Worm (Caenorhabditis elegans) whole organism, late embryonic: ENCODE measurements around the gene Y7A5A.6.

ENCODE experiments used
- F13H6.1 ChIP-seq: sonication (generic microtip); optimal IDR thresholded peaks from 2 replicates; lab custom pipeline; 2016; ENCODE audit warnings: missing genetic modification characterization, missing compliant biosample characterization
- K02D7.2 ChIP-seq: sonication (generic microtip); optimal IDR thresholded peaks from 2 replicates; lab custom pipeline; 2017; ENCODE audit warnings: mild to moderate bottlenecking, missing genetic modification characterization, missing compliant biosample characterization
- K09A11.1 ChIP-seq: sonication (generic microtip); optimal IDR thresholded peaks from 2 replicates; lab custom pipeline; 2017; ENCODE audit warnings: antibody characterized with exemption, mild to moderate bottlenecking, missing genetic modification characterization, missing compliant biosample characterization; ENCODE audit not compliant: insufficient read depth
- Y22D7AL.16 ChIP-seq: sonication (generic microtip); optimal IDR thresholded peaks from 2 replicates; lab custom pipeline; 2016; ENCODE audit warnings: missing genetic modification characterization, missing compliant biosample characterization
- ahr-1 ChIP-seq: sonication (generic microtip); optimal IDR thresholded peaks from 2 replicates; lab custom pipeline; 2016; ENCODE audit warnings: missing genetic modification characterization, missing compliant biosample characterization
- ceh-14 ChIP-seq: sonication (generic microtip); optimal IDR thresholded peaks from 2 replicates; lab custom pipeline; 2016; ENCODE audit warnings: missing genotype, missing genetic modification characterization, missing compliant biosample characterization
- ceh-18 ChIP-seq: sonication (generic microtip); optimal IDR thresholded peaks from 2 replicates; lab custom pipeline; 2016; ENCODE audit warnings: missing genetic modification characterization, missing compliant biosample characterization
- ceh-34 ChIP-seq: sonication (generic microtip); optimal IDR thresholded peaks from 2 replicates; lab custom pipeline; 2016; ENCODE audit warnings: mild to moderate bottlenecking, missing genetic modification characterization, missing compliant biosample characterization
- ceh-45 ChIP-seq: fragments of 200-800 bp; sonication (Bioruptor generic); IDR thresholded peaks from 2 replicates; pipeline ENCODE4 v1.3.6; 2022; ENCODE audit warnings: missing genetic modification reagents, missing genetic modification characterization, missing compliant biosample characterization
- ceh-6 ChIP-seq: fragments of 200-800 bp; sonication (Bioruptor generic); optimal IDR thresholded peaks from 2 replicates; lab custom pipeline; 2018; ENCODE audit warnings: mild to moderate bottlenecking, missing genetic modification characterization, missing compliant biosample characterization
- che-1 ChIP-seq: sonication (generic microtip); optimal IDR thresholded peaks from 2 replicates; lab custom pipeline; 2016; ENCODE audit warnings: mild to moderate bottlenecking, missing genetic modification characterization, missing compliant biosample characterization
- dmd-4 ChIP-seq: sonication (generic microtip); optimal IDR thresholded peaks from 2 replicates; lab custom pipeline; 2016; ENCODE audit warnings: borderline replicate concordance, missing genetic modification characterization, missing compliant biosample characterization
- elt-2 ChIP-seq: sonication (generic microtip); optimal IDR thresholded peaks from 2 replicates; lab custom pipeline; 2016; ENCODE audit warnings: missing genetic modification reagents, missing genetic modification characterization, missing compliant biosample characterization
- eyg-1 ChIP-seq: sonication (generic microtip); optimal IDR thresholded peaks from 2 replicates; lab custom pipeline; 2016; ENCODE audit warnings: missing genotype, missing genetic modification characterization, missing compliant biosample characterization
- gmeb-2 ChIP-seq: sonication (generic microtip); optimal IDR thresholded peaks from 2 replicates; lab custom pipeline; 2016; ENCODE audit warnings: missing genetic modification characterization, inconsistent platforms, missing compliant biosample characterization
- hlh-15 ChIP-seq: sonication (generic microtip); optimal IDR thresholded peaks from 2 replicates; lab custom pipeline; 2016; ENCODE audit warnings: missing genetic modification characterization, missing compliant biosample characterization
- hlh-6 ChIP-seq: sonication (generic microtip); optimal IDR thresholded peaks from 2 replicates; lab custom pipeline; 2016; ENCODE audit warnings: missing genotype, missing genetic modification characterization, missing compliant biosample characterization
- lin-11 ChIP-seq: fragments of 200-800 bp; sonication (Bioruptor generic); optimal IDR thresholded peaks from 2 replicates; lab custom pipeline; 2018; ENCODE audit warnings: mild to moderate bottlenecking, missing genetic modification characterization, missing compliant biosample characterization
- mec-3 ChIP-seq: sonication (generic microtip); optimal IDR thresholded peaks from 2 replicates; lab custom pipeline; 2016; ENCODE audit warnings: borderline replicate concordance, missing genetic modification characterization, missing compliant biosample characterization
- nfya-1 ChIP-seq: sonication (generic microtip); optimal IDR thresholded peaks from 2 replicates; lab custom pipeline; 2017; ENCODE audit warnings: missing genetic modification characterization, mild to moderate bottlenecking, missing compliant biosample characterization, antibody characterized with exemption, moderate library complexity
- nhr-11 ChIP-seq: fragments of 150-350 bp; optimal IDR thresholded peaks from 2 replicates; lab custom pipeline; 2014; ENCODE audit warnings: missing biosample characterization, missing genetic modification characterization
- npax-4 ChIP-seq: sonication (generic microtip); optimal IDR thresholded peaks from 2 replicates; lab custom pipeline; 2016; ENCODE audit warnings: missing genetic modification characterization, missing compliant biosample characterization
- pag-3 ChIP-seq: sonication (generic microtip); optimal IDR thresholded peaks from 2 replicates; lab custom pipeline; 2016; ENCODE audit warnings: missing compliant biosample characterization, missing genetic modification characterization, borderline replicate concordance
- pax-1 ChIP-seq: fragments of 150-350 bp; optimal IDR thresholded peaks from 2 replicates; lab custom pipeline; 2014; ENCODE audit warnings: missing biosample characterization, missing genetic modification characterization
- pha-2 ChIP-seq: sonication (generic microtip); optimal IDR thresholded peaks from 2 replicates; lab custom pipeline; 2017; ENCODE audit warnings: mild to moderate bottlenecking, missing genetic modification characterization, missing compliant biosample characterization
- pqm-1 ChIP-seq: sonication (generic microtip); optimal IDR thresholded peaks from 2 replicates; lab custom pipeline; 2016; ENCODE audit warnings: missing genetic modification characterization, missing compliant biosample characterization
- ref-2 ChIP-seq: sonication (generic microtip); optimal IDR thresholded peaks from 2 replicates; lab custom pipeline; 2016; ENCODE audit warnings: missing genetic modification characterization, missing compliant biosample characterization
- syd-9 ChIP-seq: sonication (generic microtip); optimal IDR thresholded peaks from 2 replicates; lab custom pipeline; 2016; ENCODE audit warnings: mild to moderate bottlenecking, missing genetic modification characterization, moderate library complexity, missing compliant biosample characterization
- tbx-7 ChIP-seq: sonication (generic microtip); optimal IDR thresholded peaks from 2 replicates; lab custom pipeline; 2016; ENCODE audit warnings: missing genotype, missing genetic modification characterization, missing compliant biosample characterization
- ttx-3 ChIP-seq: sonication (generic microtip); optimal IDR thresholded peaks from 2 replicates; lab custom pipeline; 2016; ENCODE audit warnings: missing genetic modification reagents, missing genetic modification characterization, missing compliant biosample characterization
- unc-3 ChIP-seq, 2 experiments: fragments of 200-800 bp in 1 of 2; sonication (Bioruptor generic) in 1 of 2; sonication (generic microtip) in 1 of 2; conservative IDR thresholded peaks in 1 of 2; optimal IDR thresholded peaks in 1 of 2; 2 replicates each; pipeline versions ENCODE4 v1.3.6 to Lab custom; 2016 to 2022; ENCODE audit warnings: missing compliant biosample characterization in 2 of 2, missing genetic modification characterization in 2 of 2, missing genetic modification reagents in 1 of 2
- unc-42 ChIP-seq: sonication (generic microtip); optimal IDR thresholded peaks from 2 replicates; lab custom pipeline; 2016; ENCODE audit warnings: missing genotype, missing genetic modification characterization, missing compliant biosample characterization
- unc-55 ChIP-seq: sonication (generic microtip); optimal IDR thresholded peaks from 2 replicates; lab custom pipeline; 2017; ENCODE audit warnings: missing biosample characterization, missing genetic modification reagents, missing genetic modification characterization

Gene Y7A5A.6

ce11 chrX:15799595-15799994, at the start of gene Y7A5A.6:
Gene Y7A5A.6, minus strand, starts transcription at chrX:15799695.
- TF ChIP-seq pag-3 (tag; lab: Kevin White, UChicago): no peak
- TF ChIP-seq pha-2 (tag; lab: Kevin White, UChicago): no peak
- TF ChIP-seq Y22D7AL.16 (tag; lab: Kevin White, UChicago): no peak
- no peak for TF ChIP-seq ceh-18 (tag; lab: Kevin White, UChicago)
- TF ChIP-seq gmeb-2 (tag; lab: Kevin White, UChicago): no peak
- no peak for TF ChIP-seq unc-3 (GFP tag; conservative IDR thresholded peaks at IDR 0.05; lab: Robert Waterston, UW)
- no peak for TF ChIP-seq unc-3 (tag; optimal IDR thresholded peaks at IDR 0.05; lab: Kevin White, UChicago)
- TF ChIP-seq, all 69 proteins: peak for 0

ce11 chrX:15848867-15849266, 49.4 kb upstream of the Y7A5A.6 start:
- no peak for TF ChIP-seq unc-3 (GFP tag; conservative IDR thresholded peaks at IDR 0.05; lab: Robert Waterston, UW)
- TF ChIP-seq unc-3 (tag; optimal IDR thresholded peaks at IDR 0.05; lab: Kevin White, UChicago): no peak
- no peak for TF ChIP-seq ceh-34
- TF ChIP-seq, all 69 proteins: peak for 0

- TF ChIP-seq pax-1 (tag; lab: Kevin White, UChicago): no peak
- TF ChIP-seq pag-3 (tag; lab: Kevin White, UChicago): no peak
- TF ChIP-seq K09A11.1 (tag; lab: Kevin White, UChicago): no peak
- TF ChIP-seq mec-3 (tag; lab: Kevin White, UChicago): no peak
- TF ChIP-seq hlh-15: no peak
- no peak for TF ChIP-seq F13H6.1 (tag; lab: Kevin White, UChicago)
- TF ChIP-seq ahr-1 (tag; lab: Kevin White, UChicago): no peak
- no peak for TF ChIP-seq unc-55 (GFP tag; lab: Kevin White, UChicago)
- no peak for TF ChIP-seq tbx-7 (tag; lab: Kevin White, UChicago)
- no peak for TF ChIP-seq ceh-6 (GFP tag; lab: Kevin White, UChicago)
These were observed 48.1 kb upstream of the Y7A5A.6 start, which contains the start of gene F59F4.3 for ce11 chrX:15847543-15848087. Gene F59F4.3, minus strand, starts transcription at chrX:15847593.

ce11 chrX:15846552-15846951, 47.1 kb upstream of the Y7A5A.6 start:
- no peak for TF ChIP-seq dmd-4
- TF ChIP-seq lin-11: no peak
- TF ChIP-seq hlh-15: no peak
- no peak for TF ChIP-seq elt-2
- no peak for TF ChIP-seq ceh-45 (GFP tag; lab: Robert Waterston, UW)
- TF ChIP-seq ceh-14 (tag; lab: Kevin White, UChicago): no peak
- TF ChIP-seq pha-2 (tag; lab: Kevin White, UChicago): no peak
- no peak for TF ChIP-seq hlh-6
- no peak for TF ChIP-seq ahr-1 (tag; lab: Kevin White, UChicago)
- TF ChIP-seq che-1 (tag; lab: Kevin White, UChicago): no peak
- no peak for TF ChIP-seq pqm-1 (tag; lab: Kevin White, UChicago)
- no peak for TF ChIP-seq ref-2 (tag; lab: Kevin White, UChicago)
- no peak for TF ChIP-seq eyg-1 (tag; lab: Kevin White, UChicago)
- no peak for TF ChIP-seq npax-4 (tag; lab: Kevin White, UChicago)
- TF ChIP-seq ttx-3 (tag; lab: Kevin White, UChicago): no peak
- TF ChIP-seq nfya-1 (tag; lab: Kevin White, UChicago): no peak
- no peak for TF ChIP-seq K09A11.1 (tag; lab: Kevin White, UChicago)
- no peak for TF ChIP-seq K02D7.2 (tag; lab: Kevin White, UChicago)
- TF ChIP-seq, all 69 proteins: peak for 0

ce11 chrX:15844330-15844729, 44.8 kb upstream of the Y7A5A.6 start:
- TF ChIP-seq nhr-11 (tag; lab: Kevin White, UChicago) (no peak), syd-9 (tag; lab: Kevin White, UChicago) (no peak), unc-42 (tag; lab: Kevin White, UChicago) (no peak), pag-3 (tag; lab: Kevin White, UChicago) (no peak), unc-55 (GFP tag; lab: Kevin White, UChicago) (no peak), che-1 (tag; lab: Kevin White, UChicago) (no peak), nfya-1 (tag; lab: Kevin White, UChicago) (no peak)
